Worm (Caenorhabditis elegans) whole organism, L4/young adult: ENCODE data around the gene C03H12.1.

Experiments used
- dao-5 ChIP-seq: sonication (generic microtip); optimal IDR thresholded peaks from 2 replicates; lab custom pipeline; 2016; ENCODE audit warnings: missing genotype, missing genetic modification characterization, moderate library complexity, missing compliant biosample characterization
- him-1 ChIP-seq: sonication (generic microtip); optimal IDR thresholded peaks from 2 replicates; lab custom pipeline; 2016; ENCODE audit warnings: missing genotype, missing genetic modification reagents, missing genetic modification characterization, missing compliant biosample characterization

DNA sequence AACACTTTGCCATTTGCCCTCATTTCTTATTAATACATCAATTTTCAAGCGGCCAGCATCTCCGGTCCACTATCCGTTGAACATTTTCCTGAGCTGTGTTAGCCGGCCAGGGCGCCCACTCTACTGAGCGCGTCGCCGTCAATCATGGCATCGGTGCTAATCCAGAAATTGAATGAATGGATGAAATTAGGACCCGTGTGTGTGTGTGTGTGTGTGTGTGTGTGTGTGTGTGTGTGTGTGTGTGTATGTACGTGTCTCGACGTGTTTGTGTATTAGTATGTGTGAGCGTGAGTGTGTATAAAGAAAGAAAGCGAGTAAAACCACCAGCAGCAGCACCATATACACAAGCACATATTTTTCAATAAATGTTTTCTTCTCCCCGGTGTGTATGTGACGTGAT lies 36.1 kb upstream of the C03H12.1 start:
- TF ChIP-seq dao-5 (tag; lab: Kevin White, UChicago), result no peak
- TF ChIP-seq him-1 (tag; lab: Kevin White, UChicago), result no peak
